Fruit fly (Drosophila melanogaster) whole organism, embryonic: ENCODE data around the gene HP1e.

Source experiments
- BEAF-32 ChIP-seq: fragments of 200-800 bp; sonication (Bioruptor generic); optimal IDR thresholded peaks from 3 replicates; lab custom pipeline; 2017; ENCODE audit warnings: missing biosample characterization, missing genetic modification characterization, mild to moderate bottlenecking, moderate library complexity, missing genetic modification reagents
- BtbVII ChIP-seq: fragments of 200-800 bp; sonication (Bioruptor generic); optimal IDR thresholded peaks from 3 replicates; lab custom pipeline; 2017; ENCODE audit warnings: missing biosample characterization, mild to moderate bottlenecking, missing genetic modification characterization
- CG10462 ChIP-seq: fragments of 200-800 bp; sonication (Bioruptor generic); optimal IDR thresholded peaks from 2 replicates; lab custom pipeline; 2016; ENCODE audit warnings: missing biosample characterization, missing genetic modification characterization
- CG10543 ChIP-seq: fragments of 200-800 bp; sonication (Bioruptor generic); optimal IDR thresholded peaks from 3 replicates; lab custom pipeline; 2017; ENCODE audit warnings: missing biosample characterization, mild to moderate bottlenecking, missing genetic modification characterization, moderate library complexity
- CG15011 ChIP-seq: fragments of 200-800 bp; sonication (Bioruptor generic); optimal IDR thresholded peaks from 3 replicates; lab custom pipeline; 2018; ENCODE audit warnings: missing biosample characterization, mild to moderate bottlenecking, missing genetic modification characterization
- CG16863 ChIP-seq: fragments of 200-800 bp; sonication (Bioruptor generic); optimal IDR thresholded peaks from 3 replicates; lab custom pipeline; 2016; ENCODE audit warnings: missing biosample characterization, missing genetic modification characterization
- CG17912 ChIP-seq: fragments of 200-800 bp; sonication (Bioruptor generic); optimal IDR thresholded peaks from 2 replicates; lab custom pipeline; 2018; ENCODE audit warnings: missing biosample characterization, mild to moderate bottlenecking, missing genetic modification characterization
- CG4730 ChIP-seq: fragments of 200-800 bp; sonication (Bioruptor generic); IDR thresholded peaks from 2 replicates; pipeline ENCODE4 v1.3.6; 2022; ENCODE audit warnings: missing biosample characterization, missing genetic modification characterization
- CG5953 ChIP-seq: fragments of 200-800 bp; sonication (Bioruptor generic); IDR thresholded peaks from 2 replicates; pipeline ENCODE4 v1.3.6; 2022; ENCODE audit warnings: missing biosample characterization, missing genetic modification characterization
- CG7271 ChIP-seq: fragments of 200-800 bp; sonication (Bioruptor generic); optimal IDR thresholded peaks from 2 replicates; lab custom pipeline; 2018; ENCODE audit warnings: missing biosample characterization, mild to moderate bottlenecking, missing genetic modification characterization, moderate library complexity
- CG8944 ChIP-seq: fragments of 200-800 bp; sonication (Bioruptor generic); optimal IDR thresholded peaks from 3 replicates; lab custom pipeline; 2016; ENCODE audit warnings: missing biosample characterization, missing genetic modification characterization
- CG9437 ChIP-seq: fragments of 200-800 bp; sonication (Bioruptor generic); optimal IDR thresholded peaks from 2 replicates; lab custom pipeline; 2018; ENCODE audit warnings: missing biosample characterization, mild to moderate bottlenecking, missing genetic modification characterization
- CG9609 ChIP-seq: fragments of 200-800 bp; sonication (Bioruptor generic); optimal IDR thresholded peaks from 3 replicates; lab custom pipeline; 2016; ENCODE audit warnings: missing biosample characterization, missing genetic modification characterization
- Chrac-16 ChIP-seq: fragments of 200-800 bp; sonication (Bioruptor generic); optimal IDR thresholded peaks from 3 replicates; lab custom pipeline; 2016; ENCODE audit warnings: missing biosample characterization, missing genetic modification characterization
- Dref ChIP-seq: fragments of 200-800 bp; sonication (Bioruptor generic); IDR thresholded peaks from 2 replicates; pipeline ENCODE4 v1.3.6; 2022; ENCODE audit warnings: missing biosample characterization, missing genetic modification characterization
- Ets97D ChIP-seq: fragments of 200-800 bp; sonication (Bioruptor generic); optimal IDR thresholded peaks from 3 replicates; lab custom pipeline; 2016; ENCODE audit warnings: missing biosample characterization, missing genetic modification characterization
- HmgD ChIP-seq: fragments of 200-800 bp; sonication (Bioruptor generic); optimal IDR thresholded peaks from 3 replicates; lab custom pipeline; 2016; ENCODE audit warnings: missing biosample characterization, missing genetic modification characterization
- Hr51 ChIP-seq, 2 experiments: fragments of 200-800 bp; sonication (Bioruptor generic); optimal IDR thresholded peaks; 2 replicates in 1 of 2; 3 replicates in 1 of 2; lab custom pipeline; 2016 to 2018; ENCODE audit warnings: missing biosample characterization in 2 of 2, missing genetic modification characterization in 2 of 2, mild to moderate bottlenecking in 1 of 2, moderate library complexity in 1 of 2
- Lim3 ChIP-seq: fragments of 200-800 bp; sonication (Bioruptor generic); IDR thresholded peaks from 2 replicates; pipeline ENCODE4 v1.3.6; 2022; ENCODE audit warnings: missing biosample characterization, missing genetic modification characterization
- Med ChIP-seq: fragments of 200-800 bp; sonication (Bioruptor generic); peaks from one replicate; lab custom pipeline; 2016; ENCODE audit warnings: missing biosample characterization, missing genetic modification characterization, mild to moderate bottlenecking, inconsistent platforms, moderate library complexity
- Mes4 ChIP-seq: fragments of 200-800 bp; sonication (Bioruptor generic); optimal IDR thresholded peaks from 2 replicates; lab custom pipeline; 2016; ENCODE audit warnings: missing biosample characterization, missing genetic modification characterization
- Mrtf ChIP-seq: fragments of 200-800 bp; sonication (Bioruptor generic); IDR thresholded peaks from 3 replicates; pipeline ENCODE4 v1.3.6; 2022; ENCODE audit warnings: missing biosample characterization, missing genetic modification characterization
- Nf-YC ChIP-seq: fragments of 200-800 bp; optimal IDR thresholded peaks from 3 replicates; lab custom pipeline; 2019; ENCODE audit warnings: missing biosample characterization, mild to moderate bottlenecking, missing genetic modification characterization, moderate library complexity
- Opbp ChIP-seq: fragments of 200-800 bp; sonication (Bioruptor generic); IDR thresholded peaks from 3 replicates; pipeline ENCODE4 v1.3.6; 2022; ENCODE audit warnings: missing biosample characterization, missing genetic modification characterization; ENCODE audit not compliant: partially characterized antibody
- Optix ChIP-seq: fragments of 200-800 bp; sonication (Bioruptor generic); IDR thresholded peaks from 3 replicates; pipeline ENCODE4 v1.3.6; 2022; ENCODE audit warnings: missing biosample characterization, missing genetic modification characterization
- Rx ChIP-seq: fragments of 200-800 bp; sonication (Bioruptor generic); IDR thresholded peaks from 2 replicates; pipeline ENCODE4 v1.3.6; 2022; ENCODE audit warnings: missing biosample characterization, missing genetic modification characterization
- Stat92E ChIP-seq, 3 experiments: fragments of >200 bp in 2 of 3; fragments of 200-800 bp in 1 of 3; sonication (Bioruptor generic) in 1 of 3; optimal IDR thresholded peaks; 2 replicates each; lab custom pipeline; 2017 to 2019; ENCODE audit warnings: missing biosample characterization in 3 of 3, missing genetic modification characterization in 3 of 3, mild to moderate bottlenecking in 1 of 3, moderate library complexity in 1 of 3
- Usf ChIP-seq: fragments of 200-800 bp; sonication (Bioruptor generic); optimal IDR thresholded peaks from 2 replicates; lab custom pipeline; 2017; ENCODE audit warnings: missing genotype, missing biosample characterization, missing genetic modification characterization
- al ChIP-seq: fragments of 200-800 bp; sonication (Bioruptor generic); IDR thresholded peaks from 2 replicates; pipeline ENCODE4 v1.3.6; 2022; ENCODE audit warnings: missing biosample characterization, missing genetic modification characterization
- amos ChIP-seq: fragments of 200-800 bp; sonication (Bioruptor generic); IDR thresholded peaks from 2 replicates; pipeline ENCODE4 v1.3.6; 2022; ENCODE audit warnings: missing biosample characterization, missing genetic modification characterization; ENCODE audit not compliant: partially characterized antibody
- az2 ChIP-seq: fragments of 200-800 bp; sonication (Bioruptor generic); optimal IDR thresholded peaks from 3 replicates; lab custom pipeline; 2016; ENCODE audit warnings: missing biosample characterization, missing genetic modification characterization
- cwo ChIP-seq: fragments of 200-800 bp; sonication (Bioruptor generic); optimal IDR thresholded peaks from 3 replicates; lab custom pipeline; 2017; ENCODE audit warnings: missing biosample characterization, missing genetic modification characterization, mild to moderate bottlenecking, moderate library complexity, missing genetic modification reagents
- dimm ChIP-seq: fragments of 200-800 bp; sonication (Bioruptor generic); IDR thresholded peaks from 2 replicates; pipeline ENCODE4 v1.3.6; 2022; ENCODE audit warnings: missing biosample characterization, missing genetic modification characterization
- fd96Cb ChIP-seq: fragments of 200-800 bp; sonication (Bioruptor generic); optimal IDR thresholded peaks from 2 replicates; lab custom pipeline; 2018; ENCODE audit warnings: missing biosample characterization, mild to moderate bottlenecking, missing genetic modification characterization, moderate library complexity
- gem ChIP-seq: fragments of 200-800 bp; sonication (Bioruptor generic); optimal IDR thresholded peaks from 2 replicates; lab custom pipeline; 2019; ENCODE audit warnings: missing biosample characterization, mild to moderate bottlenecking, missing genetic modification characterization, moderate library complexity
- gt ChIP-seq: fragments of 200-800 bp; sonication (Bioruptor generic); IDR thresholded peaks from 2 replicates; pipeline ENCODE4 v1.3.6; 2022; ENCODE audit warnings: missing biosample characterization, missing genetic modification characterization
- ind ChIP-seq: fragments of 200-800 bp; sonication (Bioruptor generic); optimal IDR thresholded peaks from 3 replicates; lab custom pipeline; 2016; ENCODE audit warnings: missing biosample characterization, missing genetic modification characterization
- jumu ChIP-seq: fragments of 200-800 bp; sonication (Bioruptor generic); optimal IDR thresholded peaks from 3 replicates; lab custom pipeline; 2016; ENCODE audit warnings: missing biosample characterization, missing genetic modification characterization
- lilli ChIP-seq: fragments of 200-800 bp; sonication (Bioruptor generic); optimal IDR thresholded peaks from 3 replicates; lab custom pipeline; 2016; ENCODE audit warnings: missing biosample characterization, missing genetic modification characterization
- nau ChIP-seq: fragments of 200-800 bp; sonication (Bioruptor generic); optimal IDR thresholded peaks from 3 replicates; lab custom pipeline; 2017; ENCODE audit warnings: missing biosample characterization, mild to moderate bottlenecking, missing genetic modification characterization, missing genetic modification reagents
- oc ChIP-seq: fragments of 200-800 bp; sonication (Bioruptor generic); optimal IDR thresholded peaks from 2 replicates; lab custom pipeline; 2018; ENCODE audit warnings: missing biosample characterization, mild to moderate bottlenecking, missing genetic modification characterization, moderate library complexity
- org-1 ChIP-seq: fragments of 200-800 bp; sonication (Bioruptor generic); optimal IDR thresholded peaks from 2 replicates; lab custom pipeline; 2017; ENCODE audit warnings: missing biosample characterization, missing genetic modification characterization
- prd ChIP-seq, 3 experiments: fragments of >200 bp in 2 of 3; fragments of 200-800 bp in 1 of 3; sonication (Bioruptor generic) in 1 of 3; optimal IDR thresholded peaks in 2 of 3; IDR thresholded peaks in 1 of 3; 2 replicates in 2 of 3; 3 replicates in 1 of 3; pipeline versions ENCODE4 v1.3.6 to Lab custom; 2017 to 2022; ENCODE audit warnings: missing biosample characterization in 1 of 3, missing genetic modification characterization in 1 of 3
- ranshi ChIP-seq: fragments of 200-800 bp; sonication (Bioruptor generic); IDR thresholded peaks from 2 replicates; pipeline ENCODE4 v1.3.6; 2022; ENCODE audit warnings: missing biosample characterization, missing genetic modification characterization
- salm ChIP-seq: fragments of 200-800 bp; sonication (Bioruptor generic); optimal IDR thresholded peaks from 2 replicates; lab custom pipeline; 2018; ENCODE audit warnings: missing biosample characterization, mild to moderate bottlenecking, missing genetic modification characterization
- sd ChIP-seq: fragments of 200-800 bp; sonication (Bioruptor generic); optimal IDR thresholded peaks from 3 replicates; lab custom pipeline; 2018; ENCODE audit warnings: missing biosample characterization, mild to moderate bottlenecking, missing genetic modification characterization, moderate library complexity
- seq ChIP-seq: fragments of 200-800 bp; sonication (Bioruptor generic); IDR thresholded peaks from 2 replicates; pipeline ENCODE4 v1.3.6; 2022; ENCODE audit warnings: missing biosample characterization, missing genetic modification characterization
- ttk ChIP-seq: fragments of 200-800 bp; sonication (Bioruptor generic); IDR thresholded peaks from 2 replicates; pipeline ENCODE4 v2.1.2; 2022; ENCODE audit warnings: missing biosample characterization, missing genetic modification characterization
- wek ChIP-seq: fragments of 200-800 bp; sonication (Bioruptor generic); optimal IDR thresholded peaks from 3 replicates; lab custom pipeline; 2018; ENCODE audit warnings: missing biosample characterization, mild to moderate bottlenecking, missing genetic modification characterization, moderate library complexity
- zen2 ChIP-seq: fragments of 200-800 bp; sonication (Bioruptor generic); IDR thresholded peaks from 3 replicates; pipeline ENCODE4 v1.3.6; 2022; ENCODE audit warnings: missing biosample characterization, missing genetic modification characterization; ENCODE audit not compliant: partially characterized antibody

Gene HP1e

dm6 chr3R:9347702-9348378 is 26.3 kb downstream of the HP1e start (continued):
- no peak for TF ChIP-seq ranshi
- no peak for TF ChIP-seq zen2
- TF ChIP-seq prd (optimal IDR thresholded peaks at IDR 0.05; lab: Kevin White, UChicago): no peak
- TF ChIP-seq prd (GFP tag; IDR thresholded peaks at IDR 0.05; lab: Robert Waterston, UW): peak; percentile 48; the same call in 2 of the 3 replicates
- no peak for TF ChIP-seq Mes4
- no peak for TF ChIP-seq CG15011 (GFP tag; lab: Kevin White, UChicago)
- no peak for TF ChIP-seq CG9437 (GFP tag; lab: Kevin White, UChicago)
- no peak for TF ChIP-seq CG17912 (GFP tag; lab: Kevin White, UChicago)
- TF ChIP-seq sd (tag; lab: Kevin White, UChicago): no peak
- no peak for TF ChIP-seq BEAF-32 (GFP tag; lab: Kevin White, UChicago)
- TF ChIP-seq CG4730 (GFP tag; lab: Robert Waterston, UW): no peak
- no peak for TF ChIP-seq gt (GFP tag; lab: Robert Waterston, UW)
- no peak for TF ChIP-seq CG16863 (GFP tag; lab: Kevin White, UChicago)
- no peak for TF ChIP-seq ind (GFP tag; lab: Kevin White, UChicago)
- TF ChIP-seq az2: peak; percentile 10
- no peak for TF ChIP-seq Lim3 (GFP tag; lab: Robert Waterston, UW)
- no peak for TF ChIP-seq Nf-YC (tag; lab: Kevin White, UChicago)
- no peak for TF ChIP-seq salm (tag; lab: Kevin White, UChicago)
- TF ChIP-seq Med: peak; percentile 58
- TF ChIP-seq Opbp: no peak
- TF ChIP-seq jumu (GFP tag; lab: Kevin White, UChicago): no peak
- TF ChIP-seq Rx (GFP tag; lab: Robert Waterston, UW): 0 out of 2 replicates have a peak, but pooled peaks have one; percentile 7
- TF ChIP-seq BtbVII: no peak
- no peak for TF ChIP-seq wek (GFP tag; lab: Kevin White, UChicago)
- no peak for TF ChIP-seq cwo (GFP tag; lab: Kevin White, UChicago)
- no peak for TF ChIP-seq CG9609 (GFP tag; lab: Kevin White, UChicago)
- no peak for TF ChIP-seq ttk (GFP tag; lab: Robert Waterston, UW)
- no peak for TF ChIP-seq org-1 (GFP tag; lab: Kevin White, UChicago)
- TF ChIP-seq Chrac-16 (GFP tag; lab: Kevin White, UChicago): no peak
- peak; percentile 40 for TF ChIP-seq lilli (GFP tag; lab: Kevin White, UChicago)
- no peak for TF ChIP-seq Mrtf (GFP tag; lab: Robert Waterston, UW)
- TF ChIP-seq HmgD (GFP tag; lab: Kevin White, UChicago): no peak
- TF ChIP-seq seq (GFP tag; lab: Robert Waterston, UW): no peak
- TF ChIP-seq CG8944 (GFP tag; lab: Kevin White, UChicago): no peak
- no peak for TF ChIP-seq Stat92E (GFP tag; optimal IDR thresholded peaks at IDR 0.05; lab: Kevin White, UChicago)
- no peak for TF ChIP-seq Usf
- no peak for TF ChIP-seq al (GFP tag; lab: Robert Waterston, UW)
- no peak for TF ChIP-seq dimm (GFP tag; lab: Robert Waterston, UW)
- TF ChIP-seq gem (tag; lab: Kevin White, UChicago): peak; percentile 48
- TF ChIP-seq Ets97D (GFP tag; lab: Kevin White, UChicago): no peak
- no peak for TF ChIP-seq nau
- TF ChIP-seq Hr51 (GFP tag; optimal IDR thresholded peaks at IDR 0.05; lab: Kevin White, UChicago): no peak
- no peak for TF ChIP-seq amos (GFP tag; lab: Robert Waterston, UW)
- no peak for TF ChIP-seq CG7271 (tag; lab: Kevin White, UChicago)
- TF ChIP-seq CG10543: no peak
- no peak for TF ChIP-seq oc
- TF ChIP-seq Dref (GFP tag; lab: Robert Waterston, UW): no peak
- TF ChIP-seq CG10462 (GFP tag; lab: Kevin White, UChicago): no peak
- no peak for TF ChIP-seq CG5953 (GFP tag; lab: Robert Waterston, UW)
- TF ChIP-seq Optix (GFP tag; lab: Robert Waterston, UW): no peak
- TF ChIP-seq fd96Cb: peak; percentile 25
